Fruit fly (Drosophila melanogaster): Measurements from ENCODE around the gene ssp3.

- TF ChIP-seq Hr78 (GFP tag; optimal IDR thresholded peaks at IDR 0.05) (no peak), Jra (GFP tag; optimal IDR thresholded peaks at IDR 0.05) (no peak), Mio (GFP tag; optimal IDR thresholded peaks at IDR 0.05) (no peak), Rel (GFP tag; optimal IDR thresholded peaks at IDR 0.05) (no peak), Rel (tag; optimal IDR thresholded peaks at IDR 0.05) (no peak), pan (optimal IDR thresholded peaks at IDR 0.05) (no peak)
These were observed 45.8 kb downstream of the ssp3 start for dm6 chr2L:18897992-18898391.

Measured in whole organism, wandering third instar larva.